Worm (Caenorhabditis elegans) whole organism, L4 larva: ENCODE measurements around the gene dars-1.

Experiments
- R02D3.7 ChIP-seq: fragments of 150-350 bp; sonication (generic microtip); optimal IDR thresholded peaks from 3 replicates; lab custom pipeline; 2014; ENCODE audit warnings: missing biosample characterization, missing genetic modification characterization
- Y105C5A.15 ChIP-seq: fragments of 200-800 bp; sonication (Bioruptor generic); IDR thresholded peaks from 2 replicates; pipeline ENCODE4 v1.3.6; 2022; ENCODE audit warnings: missing genetic modification characterization, missing compliant biosample characterization
- Y48G9A.11 ChIP-seq: fragments of 200-800 bp; sonication (Bioruptor generic); IDR thresholded peaks from 2 replicates; pipeline ENCODE4 v1.3.6; 2022; ENCODE audit warnings: missing genetic modification reagents, missing genetic modification characterization, missing compliant biosample characterization
- aha-1 ChIP-seq: fragments of 150-350 bp; peaks from one replicate; lab custom pipeline; 2014; ENCODE audit warnings: missing biosample characterization, missing genetic modification characterization
- cey-2 ChIP-seq: sonication (generic microtip); optimal IDR thresholded peaks from 3 replicates; lab custom pipeline; 2017; ENCODE audit warnings: missing genetic modification characterization, mild to moderate bottlenecking, missing compliant biosample characterization, antibody characterized with exemption, borderline replicate concordance; ENCODE audit not compliant: insufficient read depth
- daf-12 ChIP-seq: fragments of 150-350 bp; optimal IDR thresholded peaks from 2 replicates; lab custom pipeline; 2014; ENCODE audit warnings: missing biosample characterization, missing genetic modification reagents, missing genetic modification characterization
- daf-16 ChIP-seq, 3 experiments: sonication (generic microtip); optimal IDR thresholded peaks; 2 replicates each; lab custom pipeline; 2016 to 2017; ENCODE audit warnings: missing genetic modification characterization in 3 of 3, missing genetic modification reagents in 3 of 3, mild to moderate bottlenecking in 2 of 3, missing compliant biosample characterization in 2 of 3, missing biosample characterization in 1 of 3, moderate library complexity in 1 of 3
- daf-19 ChIP-seq: fragments of 200-800 bp; sonication (Bioruptor generic); conservative IDR thresholded peaks from 2 replicates; pipeline ENCODE4 v1.3.6; 2022; ENCODE audit warnings: missing genetic modification characterization, missing compliant biosample characterization
- dmd-8 ChIP-seq: fragments of 200-800 bp; sonication (Bioruptor generic); IDR thresholded peaks from 2 replicates; pipeline ENCODE4 v1.3.6; 2022; ENCODE audit warnings: missing genetic modification characterization, missing compliant biosample characterization
- dpl-1 ChIP-seq: fragments of 150-350 bp; optimal IDR thresholded peaks from 2 replicates; lab custom pipeline; 2014; ENCODE audit warnings: missing biosample characterization, missing genetic modification reagents, missing genetic modification characterization
- duxl-1 ChIP-seq: sonication (generic microtip); optimal IDR thresholded peaks from 2 replicates; lab custom pipeline; 2016; ENCODE audit warnings: mild to moderate bottlenecking, missing genetic modification characterization, moderate library complexity, missing compliant biosample characterization; ENCODE audit not compliant: poor library complexity
- fkh-10 ChIP-seq: fragments of 150-350 bp; optimal IDR thresholded peaks from 2 replicates; lab custom pipeline; 2014; ENCODE audit warnings: missing biosample characterization, missing genetic modification reagents, missing genetic modification characterization
- hlh-11 ChIP-seq: fragments of 200-800 bp; sonication (Bioruptor generic); optimal IDR thresholded peaks from 2 replicates; lab custom pipeline; 2018; ENCODE audit warnings: mild to moderate bottlenecking, missing genetic modification characterization, missing compliant biosample characterization
- hlh-30 ChIP-seq: sonication (generic microtip); optimal IDR thresholded peaks from 2 replicates; lab custom pipeline; 2017; ENCODE audit warnings: antibody characterized with exemption, mild to moderate bottlenecking, missing genetic modification characterization, missing compliant biosample characterization; ENCODE audit not compliant: insufficient read depth
- lim-7 ChIP-seq: fragments of 200-800 bp; sonication (Bioruptor generic); IDR thresholded peaks from 2 replicates; pipeline ENCODE4 v1.3.6; 2022; ENCODE audit warnings: missing genetic modification characterization, missing compliant biosample characterization
- lin-38 ChIP-seq: fragments of 200-800 bp; sonication (Bioruptor generic); IDR thresholded peaks from 2 replicates; pipeline ENCODE4 v1.3.6; 2022; ENCODE audit warnings: missing genetic modification reagents, missing genetic modification characterization, missing compliant biosample characterization
- lin-39 ChIP-seq: fragments of 150-350 bp; optimal IDR thresholded peaks from 2 replicates; lab custom pipeline; 2014; ENCODE audit warnings: missing biosample characterization, missing genetic modification reagents, missing genetic modification characterization
- lir-3 ChIP-seq: sonication (generic microtip); optimal IDR thresholded peaks from 2 replicates; lab custom pipeline; 2016; ENCODE audit warnings: mild to moderate bottlenecking, missing genetic modification characterization, missing compliant biosample characterization
- lsy-2 ChIP-seq, 2 experiments: fragments of 150-350 bp in 1 of 2; sonication (generic microtip) in 1 of 2; optimal IDR thresholded peaks; 2 replicates each; lab custom pipeline; 2014 to 2017; ENCODE audit warnings: missing biosample characterization in 2 of 2, missing genetic modification characterization in 2 of 2
- madf-5 ChIP-seq, 2 experiments: fragments of 200-800 bp; sonication (Bioruptor generic); IDR thresholded peaks; 2 replicates each; pipeline ENCODE4 v1.3.6; 2022; ENCODE audit warnings: missing compliant biosample characterization in 2 of 2, missing genetic modification characterization in 2 of 2
- mdl-1 ChIP-seq, 2 experiments: fragments of 150-350 bp in 1 of 2; sonication (generic microtip) in 1 of 2; optimal IDR thresholded peaks; 2 replicates each; lab custom pipeline; 2014 to 2017; ENCODE audit warnings: missing biosample characterization in 2 of 2, missing genetic modification characterization in 2 of 2
- mdt-29 ChIP-seq: fragments of 200-800 bp; sonication (Bioruptor generic); IDR thresholded peaks from 2 replicates; pipeline ENCODE4 v1.3.6; 2022; ENCODE audit warnings: missing genetic modification reagents, missing genetic modification characterization, missing compliant biosample characterization
- nhr-10 ChIP-seq: fragments of 150-350 bp; optimal IDR thresholded peaks from 2 replicates; lab custom pipeline; 2014; ENCODE audit warnings: missing biosample characterization, missing genetic modification characterization
- nhr-11 ChIP-seq: fragments of 150-350 bp; optimal IDR thresholded peaks from 2 replicates; lab custom pipeline; 2014; ENCODE audit warnings: missing biosample characterization, missing genetic modification characterization
- nhr-111 ChIP-seq: fragments of 200-800 bp; sonication (Bioruptor generic); optimal IDR thresholded peaks from 2 replicates; lab custom pipeline; 2018; ENCODE audit warnings: mild to moderate bottlenecking, missing genetic modification characterization, missing compliant biosample characterization
- nhr-237 ChIP-seq: sonication (generic microtip); optimal IDR thresholded peaks from 2 replicates; lab custom pipeline; 2017; ENCODE audit warnings: missing biosample characterization, missing genetic modification characterization
- nhr-28 ChIP-seq: fragments of 150-350 bp; optimal IDR thresholded peaks from 2 replicates; lab custom pipeline; 2014; ENCODE audit warnings: missing biosample characterization, missing genetic modification characterization
- pha-4 ChIP-seq, 2 experiments: fragments of 150-350 bp in 1 of 2; fragments of 200-800 bp in 1 of 2; sonication (Bioruptor generic) in 1 of 2; IDR thresholded peaks in 1 of 2; optimal IDR thresholded peaks in 1 of 2; 2 replicates each; pipeline versions ENCODE4 v1.3.6 to Lab custom; 2014 to 2022; ENCODE audit warnings: missing genetic modification characterization in 2 of 2, missing genetic modification reagents in 2 of 2, missing biosample characterization in 1 of 2, missing compliant biosample characterization in 1 of 2
- set-16 ChIP-seq: fragments of 200-800 bp; sonication (Bioruptor generic); IDR thresholded peaks from 2 replicates; pipeline ENCODE4 v1.3.6; 2022; ENCODE audit warnings: missing genetic modification reagents, missing genetic modification characterization, missing compliant biosample characterization
- unc-130 ChIP-seq: sonication (generic microtip); optimal IDR thresholded peaks from 2 replicates; lab custom pipeline; 2016; ENCODE audit warnings: missing genetic modification reagents, missing genetic modification characterization, missing compliant biosample characterization
- unc-62 ChIP-seq, 3 experiments: fragments of 150-350 bp in 1 of 3; sonication (generic microtip); optimal IDR thresholded peaks in 2 of 3; peaks in 1 of 3; 1 replicate in 1 of 3; 2 replicates in 2 of 3; lab custom pipeline; 2014 to 2017; ENCODE audit warnings: missing biosample characterization in 3 of 3, missing genetic modification characterization in 3 of 3, missing genetic modification reagents in 3 of 3, missing genotype in 1 of 3
- vab-7 ChIP-seq: fragments of 200-800 bp; sonication (Bioruptor generic); IDR thresholded peaks from 2 replicates; pipeline ENCODE4 v1.3.6; 2022; ENCODE audit warnings: missing genetic modification reagents, missing genetic modification characterization, missing compliant biosample characterization
- zip-11 ChIP-seq: fragments of 200-800 bp; sonication (Bioruptor generic); IDR thresholded peaks from 2 replicates; pipeline ENCODE4 v1.3.6; 2022; ENCODE audit warnings: missing genetic modification characterization, missing compliant biosample characterization
- ztf-7 ChIP-seq: fragments of 150-350 bp; optimal IDR thresholded peaks from 2 replicates; lab custom pipeline; 2014; ENCODE audit warnings: missing biosample characterization, missing genetic modification characterization

dars-1 gene

DNA sequence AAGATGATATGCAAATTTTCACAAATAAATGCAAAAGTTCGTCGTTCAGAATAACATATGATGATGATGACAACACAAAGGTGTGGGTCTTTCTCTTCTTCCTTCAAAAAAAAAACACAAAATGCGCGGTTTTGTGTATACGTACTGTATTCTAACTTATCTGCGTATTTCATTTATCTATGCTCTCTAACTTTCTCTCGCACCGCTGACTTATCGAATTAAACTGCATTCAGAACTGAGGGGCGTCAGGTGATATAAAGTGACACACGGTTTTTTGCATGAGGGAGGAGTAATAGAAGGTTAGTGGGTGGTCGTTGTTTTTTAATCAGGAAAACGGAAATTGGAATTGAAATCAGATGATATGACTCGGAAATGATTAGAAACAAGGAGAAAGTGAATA lies 9.3 kb upstream of the dars-1 start, which contains the start of gene sod-4 (continued):
- TF ChIP-seq unc-130 (GFP tag; lab: Kevin White, UChicago) (no peak), hlh-11 (tag; lab: Kevin White, UChicago) (no peak), set-16 (GFP tag; lab: Robert Waterston, UW) (no peak), daf-19 (GFP tag; lab: Robert Waterston, UW) (no peak), nhr-11 (tag; lab: Kevin White, UChicago) (no peak), cey-2 (tag; lab: Kevin White, UChicago) (peak; percentile 36), dmd-8 (GFP tag; lab: Robert Waterston, UW) (no peak), nhr-28 (tag; lab: Kevin White, UChicago) (peak; percentile 56), daf-16 (GFP tag; optimal IDR thresholded peaks at IDR 0.05; lab: Kevin White, UChicago) (no peak), daf-16 (tag; optimal IDR thresholded peaks at IDR 0.05; lab: Kevin White, UChicago) (no peak), duxl-1 (no peak), ztf-7 (tag; lab: Kevin White, UChicago) (no peak), madf-5 (GFP tag; IDR thresholded peaks at IDR 0.05; lab: Robert Waterston, UW) (no peak), mdl-1 (tag; optimal IDR thresholded peaks at IDR 0.05; lab: Kevin White, UChicago) (no peak), Y48G9A.11 (GFP tag; lab: Robert Waterston, UW) (no peak), R02D3.7 (tag; lab: Kevin White, UChicago) (no peak), lin-38 (no peak), dpl-1 (GFP tag; lab: Kevin White, UChicago) (no peak), pha-4 (GFP tag; IDR thresholded peaks at IDR 0.05; lab: Robert Waterston, UW) (no peak), pha-4 (tag; optimal IDR thresholded peaks at IDR 0.05; lab: Kevin White, UChicago) (no peak), Y105C5A.15 (GFP tag; lab: Robert Waterston, UW) (no peak)

DNA sequence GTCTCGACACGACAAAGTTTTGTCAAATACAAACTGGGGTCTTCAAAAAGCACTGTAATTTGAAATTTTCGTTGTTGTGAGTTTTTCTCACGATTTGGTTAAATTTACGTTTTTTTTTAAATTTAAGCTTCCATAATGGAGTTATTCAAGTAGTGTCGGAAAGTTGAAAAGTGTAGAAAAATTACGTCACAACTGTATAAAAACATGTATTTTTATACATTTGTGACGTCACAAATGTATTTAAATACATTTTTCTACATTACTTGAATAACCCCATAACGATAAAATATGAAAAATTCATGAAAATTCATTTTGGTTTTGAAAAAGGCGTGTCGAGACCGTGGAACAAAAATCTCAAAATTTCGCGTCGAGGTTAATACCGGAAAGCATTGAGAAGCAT lies 6.4 kb upstream of the dars-1 start:
- TF ChIP-seq nhr-10 (tag; lab: Kevin White, UChicago), result no peak

DNA sequence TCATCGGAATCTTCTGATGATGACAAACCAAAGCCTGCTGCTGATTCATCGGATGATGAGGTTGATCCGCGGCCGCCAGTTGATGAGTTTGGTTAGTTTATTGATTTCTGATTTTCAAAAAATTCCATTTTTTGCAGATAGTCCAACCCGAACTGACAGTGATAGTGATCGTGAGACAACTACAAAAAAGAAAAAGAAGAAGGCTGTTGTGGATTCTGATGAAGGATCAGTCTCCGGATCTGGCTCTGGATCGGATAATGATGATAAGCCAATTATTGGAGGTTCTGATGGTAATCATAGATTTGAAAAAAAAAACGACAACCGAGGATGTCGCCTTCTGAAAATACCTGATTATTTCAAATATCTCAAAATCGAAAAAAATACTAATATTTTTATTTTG lies 5.1 kb upstream of the dars-1 start:
- TF ChIP-seq aha-1 (tag; lab: Kevin White, UChicago) (peak; percentile 64), lir-3 (no peak)
- TF ChIP-seq, all 104 proteins: peak for 1

DNA sequence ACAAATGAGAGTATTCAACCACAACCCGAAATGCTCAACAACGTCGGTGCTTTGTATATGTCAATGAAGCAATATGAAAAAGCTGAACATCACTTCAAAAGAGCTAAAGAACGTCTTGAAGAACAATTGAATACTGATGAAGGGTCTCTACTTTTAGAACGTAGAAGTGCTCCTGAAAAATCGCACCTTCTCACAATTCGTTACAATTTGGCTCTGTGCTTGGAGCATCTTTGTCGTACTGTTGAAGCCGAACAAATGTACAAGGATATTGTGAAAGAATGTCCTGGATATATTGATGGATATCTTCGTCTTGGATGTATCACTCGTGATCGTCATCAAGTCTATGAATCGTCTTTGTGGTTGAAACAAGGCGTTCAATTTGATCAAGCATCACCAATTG lies 3.2 kb upstream of the dars-1 start:
- peak; percentile 78 for TF ChIP-seq aha-1 (tag; lab: Kevin White, UChicago)
- TF ChIP-seq vab-7 (GFP tag; lab: Robert Waterston, UW), result no peak
- peak in 1 of 2 experiments; percentile 97 for TF ChIP-seq unc-62 (GFP tag; optimal IDR thresholded peaks at IDR 0.05 in 1 of 2; lab: Kevin White, UChicago)
- no peak for TF ChIP-seq unc-62 (tag; optimal IDR thresholded peaks at IDR 0.05; lab: Kevin White, UChicago)

DNA sequence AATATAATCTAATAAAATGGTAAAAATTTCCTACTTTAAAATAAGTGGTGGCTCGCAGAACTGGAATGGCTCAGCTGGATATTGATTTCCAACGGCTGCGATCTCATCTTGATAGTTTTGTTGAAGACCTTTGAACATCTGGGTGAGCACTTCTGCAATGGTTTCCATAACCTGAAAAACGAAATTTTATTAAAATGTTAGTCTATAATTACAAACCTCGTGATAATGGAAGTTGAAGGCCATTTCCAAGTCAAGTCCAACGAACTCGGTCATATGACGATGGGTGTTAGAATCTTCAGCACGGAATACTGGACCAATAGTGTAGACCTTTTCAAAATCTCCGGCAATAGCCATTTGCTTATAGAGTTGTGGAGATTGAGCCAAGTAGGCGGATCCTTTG lies 1.2 kb downstream of the dars-1 start:
- TF ChIP-seq mdt-29 (no peak), unc-62 (GFP tag; optimal IDR thresholded peaks at IDR 0.05 in 1 of 2; lab: Kevin White, UChicago) (peak in 1 of 2 experiments; percentile 10), unc-62 (tag; optimal IDR thresholded peaks at IDR 0.05; lab: Kevin White, UChicago) (no peak), vab-7 (GFP tag; lab: Robert Waterston, UW) (no peak)

DNA sequence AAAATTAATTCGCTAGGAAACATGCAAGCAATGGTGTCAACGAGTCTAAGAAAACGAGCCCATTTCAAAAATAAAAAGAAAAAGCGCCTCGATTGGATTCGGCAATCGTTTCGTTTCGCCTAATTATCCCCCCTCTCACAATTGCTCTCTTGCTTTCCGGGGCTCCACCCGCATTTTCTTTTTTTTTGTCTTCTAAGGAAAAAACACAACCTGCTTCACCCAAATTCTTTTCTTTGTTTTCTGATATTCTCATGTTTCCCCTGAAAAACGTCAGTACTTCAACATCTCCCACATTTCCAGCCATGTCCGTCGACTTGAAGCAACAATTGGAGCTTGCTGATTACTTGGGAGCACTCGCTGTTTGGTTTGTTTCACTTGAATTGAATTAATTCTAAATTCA lies 2.6 kb downstream of the dars-1 start, which contains the start of gene nlp-36:
TSS of gene nlp-36 (plus strand) at position 301 of the 400 bp plus-strand sequence.
- TF ChIP-seq fkh-10 (GFP tag; lab: Kevin White, UChicago) (no peak), lin-39 (tag; lab: Kevin White, UChicago) (no peak), zip-11 (GFP tag; lab: Robert Waterston, UW) (no peak), lsy-2 (tag; optimal IDR thresholded peaks at IDR 0.05; lab: Kevin White, UChicago) (no peak), unc-130 (GFP tag; lab: Kevin White, UChicago) (no peak), lim-7 (GFP tag; lab: Robert Waterston, UW) (no peak), hlh-30 (tag; lab: Kevin White, UChicago) (no peak), dmd-8 (GFP tag; lab: Robert Waterston, UW) (no peak), nhr-237 (no peak), hlh-11 (tag; lab: Kevin White, UChicago) (no peak), nhr-111 (GFP tag; lab: Kevin White, UChicago) (no peak), daf-12 (no peak)
